Worm (Caenorhabditis elegans): ENCODE results near the gene set-26.
"Not testable (repeated sequence)": the region's sequence is repeated elsewhere in the genome, so short reads cannot be mapped to it uniquely, and the experiment has no call there.

set-26 gene

ce11 chrIV:16651004-16651403 lies 4.7 kb downstream of the set-26 start:
- 0 out of 2 replicates have a peak, but pooled peaks have one; percentile 71 for TF ChIP-seq egrh-3 (GFP tag; IDR thresholded peaks at IDR 0.05)
- TF ChIP-seq pbrm-1 (GFP tag; IDR thresholded peaks at IDR 0.05): 0 out of 2 replicates have a peak, but pooled peaks have one; percentile 12

DNA sequence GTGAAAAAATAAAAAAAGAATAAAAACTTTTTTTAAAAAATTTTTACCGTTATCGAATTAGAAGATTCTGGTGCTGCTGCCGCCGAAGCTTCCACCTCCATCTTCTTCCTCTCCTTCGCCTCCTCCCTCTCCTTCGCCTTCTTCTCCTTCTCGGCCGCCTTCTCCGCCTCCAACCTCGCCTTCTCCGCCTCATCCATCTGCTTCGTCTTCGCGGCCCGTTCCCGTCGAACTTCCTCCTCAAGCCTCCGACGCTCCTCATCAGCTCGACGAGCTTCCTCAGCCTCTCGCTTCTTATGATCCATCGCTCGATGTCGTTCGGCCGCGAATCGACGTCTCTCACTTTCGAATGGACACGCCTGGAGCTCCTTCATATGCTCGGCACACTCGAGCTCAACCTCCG lies 5.4 kb downstream of the set-26 start:
- TF ChIP-seq egrh-3 (GFP tag; IDR thresholded peaks at IDR 0.05): peak; percentile 91
- TF ChIP-seq zfh-2 (GFP tag; conservative IDR thresholded peaks at IDR 0.05): 0 out of 2 replicates have a peak, but pooled peaks have one; percentile 43

- TF ChIP-seq egrh-3 (GFP tag; IDR thresholded peaks at IDR 0.05): peak; percentile 53; the same call in 1 of the 2 replicates
- 0 out of 2 replicates have a peak, but pooled peaks have one; percentile 8 for TF ChIP-seq F33H1.4 (GFP tag; IDR thresholded peaks at IDR 0.05)
Measured at ce11 chrIV:16648414-16648813, 7.3 kb downstream of the set-26 start.

- peak; percentile 62; the same call in 1 of the 2 replicates for TF ChIP-seq attf-6 (GFP tag; IDR thresholded peaks at IDR 0.05)
- TF ChIP-seq snpc-4 (GFP tag; optimal IDR thresholded peaks at IDR 0.05); cebp-1 (GFP tag; IDR thresholded peaks at IDR 0.05): not testable (repeated sequence)
- TF ChIP-seq snpc-4 (tag; optimal IDR thresholded peaks at IDR 0.05): peak in 1 of 4 experiments; percentile 80
- TF ChIP-seq hmg-1.2 (GFP tag; IDR thresholded peaks at IDR 0.05): peak; percentile 17; the same call in 1 of the 2 replicates
- peak; percentile 10 for TF ChIP-seq cebp-1 (tag; optimal IDR thresholded peaks at IDR 0.05)
Measured at ce11 chrIV:16646192-16646544, 9.5 kb downstream of the set-26 start, which contains the start of gene Y51H4A.13. Gene Y51H4A.13, minus strand, starts transcription at chrIV:16646373.

ce11 chrIV:16645492-16646191 lies 10.0 kb downstream of the set-26 start:
- no peak for TF ChIP-seq ztf-3 (GFP tag; optimal IDR thresholded peaks at IDR 0.05)
- TF ChIP-seq lin-40 (tag; optimal IDR thresholded peaks at IDR 0.05): no peak
- no peak for TF ChIP-seq hlh-12 (tag; optimal IDR thresholded peaks at IDR 0.05)
- TF ChIP-seq cebp-2 (GFP tag; IDR thresholded peaks at IDR 0.05): no peak
- TF ChIP-seq cebp-1 (GFP tag; IDR thresholded peaks at IDR 0.05): peak; percentile 80
- TF ChIP-seq cebp-1 (tag; optimal IDR thresholded peaks at IDR 0.05): peak; percentile 99

DNA sequence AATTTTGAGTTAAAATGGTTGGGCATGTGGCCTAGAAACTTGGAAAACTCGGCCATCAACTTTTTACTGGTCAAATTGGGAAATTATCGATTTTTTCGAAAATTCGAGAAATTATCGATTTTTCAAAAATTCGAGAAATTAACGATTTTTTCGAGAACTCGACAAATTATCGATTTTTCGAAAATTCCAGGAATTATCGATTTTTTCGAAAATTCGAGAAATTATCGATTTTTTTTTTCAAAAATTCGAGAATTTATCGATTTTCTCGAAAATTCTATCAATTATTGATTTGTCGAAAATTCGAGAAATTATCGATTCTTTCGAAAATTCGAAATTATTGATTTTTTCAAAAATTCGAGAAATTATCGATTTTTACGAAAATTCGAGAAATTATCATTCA lies 11.9 kb downstream of the set-26 start:
- no peak for TF ChIP-seq ztf-3 (GFP tag; optimal IDR thresholded peaks at IDR 0.05)
- TF ChIP-seq ceh-100 (GFP tag; IDR thresholded peaks at IDR 0.05): no peak
- TF ChIP-seq F22D6.2 (tag; optimal IDR thresholded peaks at IDR 0.05): no peak
- no peak for TF ChIP-seq B0336.3 (GFP tag; IDR thresholded peaks at IDR 0.05)
- TF ChIP-seq dpl-1 (GFP tag; optimal IDR thresholded peaks at IDR 0.05): no peak
- TF ChIP-seq nfyb-1 (GFP tag; IDR thresholded peaks at IDR 0.05): no peak
- no peak for TF ChIP-seq K12H6.12 (tag; optimal IDR thresholded peaks at IDR 0.05)
- no peak for TF ChIP-seq pha-4 (tag; optimal IDR thresholded peaks at IDR 0.05)
- no peak for TF ChIP-seq nhr-27 (tag; optimal IDR thresholded peaks at IDR 0.05)
- no peak for TF ChIP-seq ztf-28 (GFP tag; IDR thresholded peaks at IDR 0.05)
- TF ChIP-seq mcd-1 (GFP tag; IDR thresholded peaks at IDR 0.05): no peak
- TF ChIP-seq zim-3 (tag; optimal IDR thresholded peaks at IDR 0.05): no peak
- TF ChIP-seq attf-5 (GFP tag; optimal IDR thresholded peaks at IDR 0.05): no peak

DNA sequence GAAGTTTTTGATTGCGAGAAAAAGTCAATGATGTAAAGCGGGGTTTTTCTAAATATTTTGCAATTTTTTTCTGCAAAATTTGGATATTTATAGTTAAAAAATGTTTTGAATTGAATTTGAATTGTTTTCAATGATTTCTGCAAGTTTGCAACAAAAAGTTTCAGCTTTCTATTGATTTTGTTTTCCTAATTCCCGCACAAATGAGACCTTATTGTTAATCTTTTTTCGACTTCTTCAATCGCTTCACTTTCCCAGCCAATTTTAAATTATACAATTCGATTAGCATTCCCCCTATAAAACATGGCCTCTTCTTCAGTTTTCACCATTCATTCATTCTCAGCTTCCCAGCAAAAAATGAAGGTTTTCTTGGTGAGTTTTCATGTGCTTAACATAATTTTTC lies 25.1 kb downstream of the set-26 start, which contains the start of gene fipr-27:
Gene fipr-27, plus strand, starts transcription at position 301 of the 400 bp plus-strand sequence.
- no peak for TF ChIP-seq nhr-179 (tag; optimal IDR thresholded peaks at IDR 0.05)
- TF ChIP-seq F23B12.7 (tag; optimal IDR thresholded peaks at IDR 0.05; ENCODE audit: insufficient read depth): no peak
- no peak for TF ChIP-seq repo-1 (tag; optimal IDR thresholded peaks at IDR 0.05)
- no peak for TF ChIP-seq ceh-58 (GFP tag; IDR thresholded peaks at IDR 0.05)
- no peak for TF ChIP-seq ekl-4 (GFP tag; IDR thresholded peaks at IDR 0.05)
- TF ChIP-seq chd-7 (tag; optimal IDR thresholded peaks at IDR 0.05): no peak
- TF ChIP-seq zfh-2 (GFP tag; conservative IDR thresholded peaks at IDR 0.05): no peak
- TF ChIP-seq B0336.3 (GFP tag; IDR thresholded peaks at IDR 0.05): no peak
- no peak for TF ChIP-seq madf-6 (GFP tag; IDR thresholded peaks at IDR 0.05)
- TF ChIP-seq attf-5 (GFP tag; optimal IDR thresholded peaks at IDR 0.05): no peak
- TF ChIP-seq aptf-2 (GFP tag; conservative IDR thresholded peaks at IDR 0.05): no peak
- TF ChIP-seq Y53F4B.3 (GFP tag; IDR thresholded peaks at IDR 0.05): no peak
- TF ChIP-seq hmg-1.2 (GFP tag; IDR thresholded peaks at IDR 0.05): no peak
- no peak for TF ChIP-seq dpl-1 (GFP tag; optimal IDR thresholded peaks at IDR 0.05)
